Fruit fly (Drosophila melanogaster) whole organism, wandering third instar larva: ENCODE data around the gene Irk3.

Experiments
- CG32264 ChIP-seq: fragments of 200-800 bp; sonication (Bioruptor generic); optimal IDR thresholded peaks from 2 replicates; lab custom pipeline; 2016; ENCODE audit warnings: missing biosample characterization, missing genetic modification characterization
- CG9705 ChIP-seq: fragments of 200-800 bp; sonication (Bioruptor generic); optimal IDR thresholded peaks from 2 replicates; lab custom pipeline; 2018; ENCODE audit warnings: missing biosample characterization, mild to moderate bottlenecking, missing genetic modification characterization
- CrebA ChIP-seq: fragments of 200-800 bp; sonication (Bioruptor generic); optimal IDR thresholded peaks from 2 replicates; lab custom pipeline; 2016; ENCODE audit warnings: missing biosample characterization, mild to moderate bottlenecking, missing genetic modification characterization, borderline replicate concordance
- Dfd ChIP-seq: fragments of >200 bp; optimal IDR thresholded peaks from 2 replicates; lab custom pipeline; 2017; ENCODE audit warnings: missing biosample characterization, missing genetic modification characterization
- Dif ChIP-seq: fragments of 200-275, 200-300 bp; sonication (Bioruptor generic); optimal IDR thresholded peaks from 2 replicates; lab custom pipeline; 2018; ENCODE audit warnings: missing biosample characterization, missing genetic modification characterization; ENCODE audit not compliant: partially characterized antibody
- GATAd ChIP-seq: sonication (Bioruptor generic); optimal IDR thresholded peaks from 2 replicates; lab custom pipeline; 2016; ENCODE audit warnings: missing biosample characterization, missing genetic modification characterization
- HLH106 ChIP-seq: fragments of 200-800 bp; optimal IDR thresholded peaks from 3 replicates; lab custom pipeline; 2019; ENCODE audit warnings: missing biosample characterization, mild to moderate bottlenecking, missing genetic modification characterization, moderate library complexity
- Hr78 ChIP-seq: fragments of >200 bp; optimal IDR thresholded peaks from 2 replicates; lab custom pipeline; 2017; ENCODE audit warnings: missing biosample characterization, missing genetic modification characterization
- Hr83 ChIP-seq: fragments of 200-300 bp; sonication (Bioruptor generic); optimal IDR thresholded peaks from 2 replicates; lab custom pipeline; 2016; ENCODE audit warnings: missing biosample characterization, mild to moderate bottlenecking, missing genetic modification characterization, moderate library complexity; ENCODE audit not compliant: poor library complexity, severe bottlenecking
- Jra ChIP-seq: sonication (Bioruptor generic); optimal IDR thresholded peaks from 2 replicates; lab custom pipeline; 2016; ENCODE audit warnings: missing biosample characterization, missing genetic modification characterization
- Mio ChIP-seq: sonication (Bioruptor generic); optimal IDR thresholded peaks from 2 replicates; lab custom pipeline; 2016; ENCODE audit warnings: missing biosample characterization, missing genetic modification characterization
- Myc ChIP-seq: fragments of >200 bp; optimal IDR thresholded peaks from 2 replicates; lab custom pipeline; 2017
- N ChIP-seq: fragments of >200 bp; optimal IDR thresholded peaks from 2 replicates; lab custom pipeline; 2018; ENCODE audit warnings: missing biosample characterization, missing external identifiers, missing genetic modification characterization
- OdsH ChIP-seq: fragments of 200-800 bp; sonication (Bioruptor generic); optimal IDR thresholded peaks from 2 replicates; lab custom pipeline; 2016; ENCODE audit warnings: missing biosample characterization, mild to moderate bottlenecking, missing genetic modification characterization
- Rel ChIP-seq, 2 experiments: fragments of 200-800 bp; sonication (Bioruptor generic) in 1 of 2; optimal IDR thresholded peaks; 2 replicates in 1 of 2; 3 replicates in 1 of 2; lab custom pipeline; 2016 to 2019; ENCODE audit warnings: mild to moderate bottlenecking in 2 of 2, missing biosample characterization in 2 of 2, missing genetic modification characterization in 2 of 2, moderate library complexity in 1 of 2
- Sp1 ChIP-seq: fragments of 200-800 bp; sonication (Bioruptor generic); optimal IDR thresholded peaks from 3 replicates; lab custom pipeline; 2019; ENCODE audit warnings: missing biosample characterization, mild to moderate bottlenecking, missing genetic modification characterization, moderate library complexity
- Vsx2 ChIP-seq: fragments of 200-300, 225-300 bp; sonication (Bioruptor generic); optimal IDR thresholded peaks from 2 replicates; lab custom pipeline; 2018; ENCODE audit warnings: missing biosample characterization, missing genetic modification characterization; ENCODE audit not compliant: partially characterized antibody
- br ChIP-seq: fragments of 200-800 bp; sonication (Bioruptor generic); optimal IDR thresholded peaks from 2 replicates; lab custom pipeline; 2016; ENCODE audit warnings: missing biosample characterization, missing genetic modification characterization
- brk ChIP-seq: fragments of 200-800 bp; sonication (Bioruptor generic); optimal IDR thresholded peaks from 2 replicates; lab custom pipeline; 2016; ENCODE audit warnings: missing biosample characterization, mild to moderate bottlenecking, missing genetic modification characterization
- dl ChIP-seq, 2 experiments: fragments of 175-275, 200-275 bp in 1 of 2; fragments of 200-275 bp in 1 of 2; sonication (Bioruptor generic); optimal IDR thresholded peaks; lab custom pipeline; 2018; ENCODE audit warnings: mild to moderate bottlenecking in 2 of 2, missing biosample characterization in 2 of 2, missing genetic modification characterization in 2 of 2, moderate library complexity in 2 of 2; ENCODE audit not compliant: partially characterized antibody in 2 of 2, insufficient read depth in 1 of 2
- dmrt93B ChIP-seq: fragments of 200-800 bp; sonication (Bioruptor generic); optimal IDR thresholded peaks from 2 replicates; lab custom pipeline; 2018; ENCODE audit warnings: missing biosample characterization, mild to moderate bottlenecking, missing genetic modification characterization
- foxo ChIP-seq, 2 experiments: fragments of 200-800 bp; sonication (Bioruptor generic); optimal IDR thresholded peaks; 2 replicates in 1 of 2; 3 replicates in 1 of 2; lab custom pipeline; 2016 to 2017; ENCODE audit warnings: missing biosample characterization in 2 of 2, missing genetic modification characterization in 2 of 2
- fru ChIP-seq: fragments of 200-800 bp; sonication (Bioruptor generic); optimal IDR thresholded peaks from 3 replicates; lab custom pipeline; 2016; ENCODE audit warnings: missing biosample characterization, mild to moderate bottlenecking, missing genetic modification characterization
- jim ChIP-seq: fragments of 175-275, 200-325 bp; sonication (Bioruptor generic); optimal IDR thresholded peaks from 2 replicates; lab custom pipeline; 2016; ENCODE audit warnings: missing biosample characterization, mild to moderate bottlenecking, missing genetic modification characterization
- lola ChIP-seq: fragments of >200 bp; optimal IDR thresholded peaks from 2 replicates; lab custom pipeline; 2017; ENCODE audit warnings: missing biosample characterization, missing genetic modification characterization
- psq ChIP-seq: fragments of 200-800 bp; sonication (Bioruptor generic); optimal IDR thresholded peaks from 3 replicates; lab custom pipeline; 2017; ENCODE audit warnings: missing biosample characterization, mild to moderate bottlenecking, missing genetic modification characterization, moderate library complexity
- rgr ChIP-seq: fragments of 200-800 bp; sonication (Bioruptor generic); optimal IDR thresholded peaks from 3 replicates; lab custom pipeline; 2016; ENCODE audit warnings: missing biosample characterization, mild to moderate bottlenecking, missing genetic modification characterization
- sage ChIP-seq: fragments of 200-800 bp; sonication (Bioruptor generic); optimal IDR thresholded peaks from 2 replicates; lab custom pipeline; 2016; ENCODE audit warnings: missing biosample characterization, mild to moderate bottlenecking, missing genetic modification characterization
- sv ChIP-seq: fragments of 200-800 bp; sonication (Bioruptor generic); optimal IDR thresholded peaks from 3 replicates; lab custom pipeline; 2016; ENCODE audit warnings: missing biosample characterization, missing genetic modification characterization
- usp ChIP-seq: fragments of >200 bp; optimal IDR thresholded peaks from 2 replicates; lab custom pipeline; 2017; ENCODE audit warnings: missing biosample characterization, missing genetic modification characterization
- woc ChIP-seq: sonication (Bioruptor generic); optimal IDR thresholded peaks from 2 replicates; lab custom pipeline; 2016; ENCODE audit warnings: missing biosample characterization, mild to moderate bottlenecking, missing genetic modification characterization

Gene Irk3

DNA sequence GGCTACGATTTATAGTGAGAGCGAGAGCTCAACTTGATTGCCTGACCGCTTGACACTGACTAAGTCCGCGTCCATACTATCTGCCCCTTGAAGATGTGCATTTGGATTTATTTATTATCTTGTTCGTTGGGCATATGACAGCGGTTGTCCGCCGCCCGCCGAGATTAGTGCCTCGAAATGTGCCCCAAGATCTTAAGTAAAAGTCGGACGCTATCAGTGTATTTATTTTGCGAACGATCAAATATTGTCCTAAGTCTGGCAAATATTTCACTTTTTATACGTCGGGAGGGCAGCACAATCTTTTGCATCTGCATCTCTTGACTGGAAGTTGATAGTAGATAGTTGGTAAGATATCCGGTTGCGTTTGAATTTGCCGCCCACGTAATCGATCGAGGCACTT lies at the start of gene Irk3:
TSS of gene Irk3 (minus strand) at position 63 of the 400 bp plus-strand sequence.
- no peak for TF ChIP-seq usp
- no peak for TF ChIP-seq CrebA (GFP tag; lab: Kevin White, UChicago)
- no peak for TF ChIP-seq Vsx2 (GFP tag; lab: Kevin White, UChicago)
- TF ChIP-seq sv (GFP tag; lab: Kevin White, UChicago), result no peak
- no peak for TF ChIP-seq N (GFP tag; lab: Kevin White, UChicago)
- TF ChIP-seq Jra (GFP tag; lab: Kevin White, UChicago), result no peak
- no peak for TF ChIP-seq OdsH (GFP tag; lab: Kevin White, UChicago)
- TF ChIP-seq psq (GFP tag; lab: Kevin White, UChicago), result no peak
- no peak for TF ChIP-seq jim (GFP tag; lab: Kevin White, UChicago)
- TF ChIP-seq Hr83 (GFP tag; lab: Kevin White, UChicago), result no peak
- no peak for TF ChIP-seq GATAd (GFP tag; lab: Kevin White, UChicago)
- TF ChIP-seq fru (GFP tag; lab: Kevin White, UChicago), result no peak

DNA sequence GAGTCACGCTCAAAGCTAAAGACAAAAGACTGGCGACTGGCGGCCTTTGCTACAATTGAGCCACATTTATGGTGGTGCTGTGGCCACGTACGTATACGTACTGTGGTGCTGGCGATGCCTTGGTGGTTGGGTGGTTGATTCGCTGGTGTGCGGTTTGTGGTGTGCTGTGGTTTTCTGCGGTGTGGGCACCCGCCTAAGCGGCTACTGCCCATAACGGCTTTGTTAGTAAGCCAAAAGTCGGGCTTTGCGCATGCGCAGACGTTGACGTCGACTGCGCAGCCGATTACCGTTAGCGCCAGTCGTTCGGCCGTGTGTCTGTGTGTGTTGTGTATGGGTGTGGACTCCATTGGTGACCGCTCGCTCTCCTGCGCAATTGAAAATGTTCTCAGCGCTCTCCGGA lies 39.7 kb upstream of the Irk3 start:
- no peak for TF ChIP-seq lola (GFP tag; lab: Kevin White, UChicago)
- TF ChIP-seq Dif (GFP tag; lab: Kevin White, UChicago), result no peak
- no peak for TF ChIP-seq fru (GFP tag; lab: Kevin White, UChicago)
- TF ChIP-seq brk (GFP tag; lab: Kevin White, UChicago), result no peak
- no peak for TF ChIP-seq Rel (GFP tag; optimal IDR thresholded peaks at IDR 0.05; lab: Kevin White, UChicago)
- TF ChIP-seq Rel (tag; optimal IDR thresholded peaks at IDR 0.05; lab: Kevin White, UChicago), result no peak

DNA sequence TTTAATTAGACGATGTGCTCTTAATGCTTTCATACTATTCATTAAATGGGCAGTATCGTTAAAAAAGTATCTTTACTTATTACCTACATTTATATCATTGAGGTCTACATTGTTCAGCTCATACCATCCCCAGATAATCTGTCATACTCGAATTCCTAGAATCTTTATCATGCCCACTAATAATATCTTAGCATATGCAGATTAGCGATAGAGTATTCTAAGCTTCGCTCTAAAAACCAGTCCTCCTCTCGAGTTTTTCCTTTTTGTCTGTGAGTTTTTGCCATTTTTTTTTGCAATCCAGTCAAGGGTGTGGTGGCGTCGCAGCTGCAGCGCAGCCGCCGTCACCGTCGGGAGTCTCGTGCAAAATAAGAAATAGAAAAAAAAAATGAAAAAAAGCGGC lies 39.3 kb upstream of the Irk3 start:
- TF ChIP-seq CG9705 (GFP tag; lab: Kevin White, UChicago) (no peak), sv (GFP tag; lab: Kevin White, UChicago) (no peak), rgr (no peak), OdsH (GFP tag; lab: Kevin White, UChicago) (no peak), Sp1 (GFP tag; lab: Kevin White, UChicago) (no peak), CrebA (GFP tag; lab: Kevin White, UChicago) (no peak), Myc (lab: Kevin White, UChicago) (no peak), Mio (GFP tag; lab: Kevin White, UChicago) (no peak), GATAd (GFP tag; lab: Kevin White, UChicago) (no peak), br (GFP tag; lab: Kevin White, UChicago) (no peak)
- TF ChIP-seq, all 38 proteins: peak for 0

DNA sequence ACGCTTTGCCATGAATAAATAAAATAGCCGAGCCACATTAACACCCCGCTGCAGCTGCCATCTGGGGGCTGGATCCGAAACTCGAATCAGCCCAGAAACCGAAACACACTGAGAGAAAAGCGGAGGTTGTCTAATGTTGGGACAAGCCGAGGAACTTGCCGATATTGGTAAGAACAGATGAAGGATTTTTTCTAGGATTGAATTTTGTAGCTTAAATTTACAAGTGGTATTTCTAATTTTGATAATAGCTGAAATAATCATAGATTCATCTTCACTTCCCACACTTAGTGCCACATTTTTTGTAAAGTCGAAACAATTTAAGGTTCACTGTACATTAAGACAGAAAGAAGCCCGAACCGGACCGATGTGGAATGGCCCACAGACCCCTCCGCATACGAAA lies 38.5 kb upstream of the Irk3 start:
- TF ChIP-seq woc (no peak), Dif (GFP tag; lab: Kevin White, UChicago) (no peak), jim (GFP tag; lab: Kevin White, UChicago) (no peak), dmrt93B (GFP tag; lab: Kevin White, UChicago) (no peak), CG9705 (GFP tag; lab: Kevin White, UChicago) (no peak), Myc (lab: Kevin White, UChicago) (no peak), Dfd (GFP tag; lab: Kevin White, UChicago) (no peak), dl (GFP tag; optimal IDR thresholded peaks at IDR 0.05; lab: Kevin White, UChicago; ENCODE audit: insufficient read depth in 1 of 2, partially characterized antibody in 2 of 2) (no peak), Vsx2 (GFP tag; lab: Kevin White, UChicago) (no peak)

DNA sequence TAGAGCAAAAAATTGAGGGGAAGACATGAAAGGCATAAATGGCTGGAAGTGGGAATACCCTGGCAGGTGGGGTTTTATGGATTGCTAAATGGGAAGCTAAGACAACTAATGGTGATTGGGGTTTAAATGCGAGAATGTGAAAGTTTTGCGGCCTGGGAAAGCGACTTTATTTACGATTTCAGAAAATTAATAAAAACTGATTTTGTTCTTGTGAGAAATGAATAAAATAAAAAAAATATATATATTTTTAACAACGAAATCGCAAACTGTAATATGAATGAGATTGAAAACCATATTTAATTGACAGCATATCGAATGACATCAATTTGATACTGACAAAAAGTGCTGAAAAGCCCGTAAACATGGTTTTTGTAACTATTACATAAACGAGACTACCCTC lies 37.8 kb upstream of the Irk3 start:
- TF ChIP-seq rgr, result no peak
- no peak for TF ChIP-seq OdsH (GFP tag; lab: Kevin White, UChicago)
- TF ChIP-seq sage (GFP tag; lab: Kevin White, UChicago), result no peak
- TF ChIP-seq Rel (GFP tag; optimal IDR thresholded peaks at IDR 0.05; lab: Kevin White, UChicago), result no peak
- TF ChIP-seq Rel (tag; optimal IDR thresholded peaks at IDR 0.05; lab: Kevin White, UChicago), result no peak
- TF ChIP-seq Jra (GFP tag; lab: Kevin White, UChicago), result no peak
- no peak for TF ChIP-seq HLH106 (tag; lab: Kevin White, UChicago)
- TF ChIP-seq Sp1 (GFP tag; lab: Kevin White, UChicago), result no peak
- TF ChIP-seq Hr78 (GFP tag; lab: Kevin White, UChicago), result no peak
- no peak for TF ChIP-seq foxo (GFP tag; optimal IDR thresholded peaks at IDR 0.05; lab: Kevin White, UChicago)
- no peak for TF ChIP-seq dl (GFP tag; optimal IDR thresholded peaks at IDR 0.05; lab: Kevin White, UChicago; ENCODE audit: insufficient read depth in 1 of 2, partially characterized antibody in 2 of 2)
- TF ChIP-seq N (GFP tag; lab: Kevin White, UChicago), result no peak
- TF ChIP-seq Vsx2 (GFP tag; lab: Kevin White, UChicago), result no peak
- no peak for TF ChIP-seq brk (GFP tag; lab: Kevin White, UChicago)
- TF ChIP-seq psq (GFP tag; lab: Kevin White, UChicago), result no peak
- TF ChIP-seq Dif (GFP tag; lab: Kevin White, UChicago), result no peak
- no peak for TF ChIP-seq CG32264 (GFP tag; lab: Kevin White, UChicago)
- TF ChIP-seq CrebA (GFP tag; lab: Kevin White, UChicago), result no peak
